Worm (Caenorhabditis elegans) whole organism, L4 larva: Measurements from ENCODE around the gene srm-5.

Experiments used
- F10B5.3 ChIP-seq: sonication (generic microtip); optimal IDR thresholded peaks from 2 replicates; lab custom pipeline; 2016; ENCODE audit warnings: mild to moderate bottlenecking, missing genetic modification characterization, missing compliant biosample characterization
- F26F4.8 ChIP-seq: fragments of 200-800 bp; sonication (Bioruptor generic); conservative IDR thresholded peaks from 2 replicates; pipeline ENCODE4 v1.3.6; 2022; ENCODE audit warnings: missing genetic modification characterization, missing compliant biosample characterization
- F37D6.2 ChIP-seq: sonication (generic microtip); optimal IDR thresholded peaks from 2 replicates; lab custom pipeline; 2016; ENCODE audit warnings: mild to moderate bottlenecking, missing genetic modification characterization, missing compliant biosample characterization
- T26A8.4 ChIP-seq: fragments of 200-800 bp; sonication (Bioruptor generic); IDR thresholded peaks from 2 replicates; pipeline ENCODE4 v1.3.6; 2022; ENCODE audit warnings: missing genetic modification characterization, missing compliant biosample characterization
- Y105C5A.15 ChIP-seq: fragments of 200-800 bp; sonication (Bioruptor generic); IDR thresholded peaks from 2 replicates; pipeline ENCODE4 v1.3.6; 2022; ENCODE audit warnings: missing genetic modification characterization, missing compliant biosample characterization
- Y75B8A.6 ChIP-seq: fragments of 200-800 bp; sonication (Bioruptor generic); IDR thresholded peaks from 2 replicates; pipeline ENCODE4 v1.3.6; 2022; ENCODE audit warnings: missing genetic modification reagents, missing genetic modification characterization, missing compliant biosample characterization
- aha-1 ChIP-seq: fragments of 150-350 bp; peaks from one replicate; lab custom pipeline; 2014; ENCODE audit warnings: missing biosample characterization, missing genetic modification characterization
- ama-1 ChIP-seq: fragments of 150-350 bp; optimal IDR thresholded peaks from 2 replicates; lab custom pipeline; 2014; ENCODE audit warnings: inconsistent platforms, mixed read lengths
- arid-1 ChIP-seq: fragments of 200-800 bp; sonication (Bioruptor generic); conservative IDR thresholded peaks from 2 replicates; pipeline ENCODE4 v1.3.6; 2022; ENCODE audit warnings: missing genetic modification reagents, missing genetic modification characterization, missing compliant biosample characterization
- attf-4 ChIP-seq: sonication (generic microtip); optimal IDR thresholded peaks from 3 replicates; lab custom pipeline; 2017; ENCODE audit warnings: missing biosample characterization, missing genetic modification characterization
- ceh-32 ChIP-seq: sonication (generic microtip); optimal IDR thresholded peaks from 2 replicates; lab custom pipeline; 2016; ENCODE audit warnings: mild to moderate bottlenecking, missing genetic modification characterization, missing compliant biosample characterization; ENCODE audit not compliant: poor library complexity
- ctbp-1 ChIP-seq: fragments of 200-800 bp; sonication (Bioruptor generic); IDR thresholded peaks from 2 replicates; pipeline ENCODE4 v1.3.6; 2022; ENCODE audit warnings: missing genetic modification reagents, missing genetic modification characterization, missing compliant biosample characterization
- daf-16 ChIP-seq, 3 experiments: sonication (generic microtip); optimal IDR thresholded peaks; 2 replicates each; lab custom pipeline; 2016 to 2017; ENCODE audit warnings: missing genetic modification characterization in 3 of 3, missing genetic modification reagents in 3 of 3, mild to moderate bottlenecking in 2 of 3, missing compliant biosample characterization in 2 of 3, missing biosample characterization in 1 of 3, moderate library complexity in 1 of 3
- daf-8 ChIP-seq: fragments of 200-800 bp; sonication (Bioruptor generic); IDR thresholded peaks from 2 replicates; pipeline ENCODE4 v1.3.6; 2022; ENCODE audit warnings: missing genetic modification characterization, missing compliant biosample characterization
- dmd-8 ChIP-seq: fragments of 200-800 bp; sonication (Bioruptor generic); IDR thresholded peaks from 2 replicates; pipeline ENCODE4 v1.3.6; 2022; ENCODE audit warnings: missing genetic modification characterization, missing compliant biosample characterization
- dpl-1 ChIP-seq: fragments of 150-350 bp; optimal IDR thresholded peaks from 2 replicates; lab custom pipeline; 2014; ENCODE audit warnings: missing biosample characterization, missing genetic modification reagents, missing genetic modification characterization
- duxl-1 ChIP-seq: sonication (generic microtip); optimal IDR thresholded peaks from 2 replicates; lab custom pipeline; 2016; ENCODE audit warnings: mild to moderate bottlenecking, missing genetic modification characterization, moderate library complexity, missing compliant biosample characterization; ENCODE audit not compliant: poor library complexity
- egl-43 ChIP-seq: fragments of 200-800 bp; sonication (Bioruptor generic); IDR thresholded peaks from 2 replicates; pipeline ENCODE4 v1.3.6; 2022; ENCODE audit warnings: missing genetic modification reagents, missing genetic modification characterization, missing compliant biosample characterization
- hlh-11 ChIP-seq: fragments of 200-800 bp; sonication (Bioruptor generic); optimal IDR thresholded peaks from 2 replicates; lab custom pipeline; 2018; ENCODE audit warnings: mild to moderate bottlenecking, missing genetic modification characterization, missing compliant biosample characterization
- hmg-1.1 ChIP-seq: fragments of 200-800 bp; sonication (Bioruptor generic); IDR thresholded peaks from 2 replicates; pipeline ENCODE4 v1.3.6; 2022; ENCODE audit warnings: missing genetic modification reagents, missing genetic modification characterization, missing compliant biosample characterization
- lin-13 ChIP-seq: fragments of 150-350 bp; optimal IDR thresholded peaks from 2 replicates; lab custom pipeline; 2014; ENCODE audit warnings: missing biosample characterization, missing genetic modification reagents, missing genetic modification characterization
- lin-15B ChIP-seq: fragments of 150-350 bp; sonication (generic microtip); optimal IDR thresholded peaks from 3 replicates; lab custom pipeline; 2014; ENCODE audit warnings: missing biosample characterization, missing genetic modification characterization
- lsy-2 ChIP-seq, 2 experiments: fragments of 150-350 bp in 1 of 2; sonication (generic microtip) in 1 of 2; optimal IDR thresholded peaks; 2 replicates each; lab custom pipeline; 2014 to 2017; ENCODE audit warnings: missing biosample characterization in 2 of 2, missing genetic modification characterization in 2 of 2
- madf-5 ChIP-seq, 2 experiments: fragments of 200-800 bp; sonication (Bioruptor generic); IDR thresholded peaks; 2 replicates each; pipeline ENCODE4 v1.3.6; 2022; ENCODE audit warnings: missing compliant biosample characterization in 2 of 2, missing genetic modification characterization in 2 of 2
- madf-9 ChIP-seq: fragments of 200-800 bp; sonication (Bioruptor generic); conservative IDR thresholded peaks from 2 replicates; pipeline ENCODE4 v1.3.6; 2022; ENCODE audit warnings: missing genetic modification reagents, missing genetic modification characterization, missing compliant biosample characterization
- mdt-29 ChIP-seq: fragments of 200-800 bp; sonication (Bioruptor generic); IDR thresholded peaks from 2 replicates; pipeline ENCODE4 v1.3.6; 2022; ENCODE audit warnings: missing genetic modification reagents, missing genetic modification characterization, missing compliant biosample characterization
- mxl-2 ChIP-seq: fragments of 200-800 bp; sonication (Bioruptor generic); conservative IDR thresholded peaks from 2 replicates; pipeline ENCODE4 v1.3.6; 2022; ENCODE audit warnings: missing genetic modification reagents, missing genetic modification characterization, missing compliant biosample characterization
- mxl-3 ChIP-seq: fragments of 200-800 bp; sonication (Bioruptor generic); optimal IDR thresholded peaks from 2 replicates; lab custom pipeline; 2018; ENCODE audit warnings: mild to moderate bottlenecking, missing genetic modification characterization, missing compliant biosample characterization
- nhr-25 ChIP-seq: sonication (generic microtip); optimal IDR thresholded peaks from 2 replicates; lab custom pipeline; 2017; ENCODE audit warnings: missing genetic modification characterization, mild to moderate bottlenecking, missing compliant biosample characterization, antibody characterized with exemption, moderate library complexity, borderline replicate concordance; ENCODE audit not compliant: insufficient read depth
- nhr-28 ChIP-seq: fragments of 150-350 bp; optimal IDR thresholded peaks from 2 replicates; lab custom pipeline; 2014; ENCODE audit warnings: missing biosample characterization, missing genetic modification characterization
- nhr-42 ChIP-seq: fragments of 200-800 bp; sonication (Bioruptor generic); IDR thresholded peaks from 2 replicates; pipeline ENCODE4 v1.3.6; 2022; ENCODE audit warnings: missing genetic modification characterization, missing compliant biosample characterization
- nhr-48 ChIP-seq: sonication (generic microtip); optimal IDR thresholded peaks from 2 replicates; lab custom pipeline; 2016; ENCODE audit warnings: mild to moderate bottlenecking, missing genetic modification characterization, missing compliant biosample characterization
- nhr-6 ChIP-seq: fragments of 150-350 bp; optimal IDR thresholded peaks from 2 replicates; lab custom pipeline; 2014; ENCODE audit warnings: missing biosample characterization, missing genetic modification characterization
- nhr-76 ChIP-seq: fragments of 150-350 bp; optimal IDR thresholded peaks from 2 replicates; lab custom pipeline; 2014; ENCODE audit warnings: missing biosample characterization, missing genetic modification characterization
- pha-4 ChIP-seq, 2 experiments: fragments of 150-350 bp in 1 of 2; fragments of 200-800 bp in 1 of 2; sonication (Bioruptor generic) in 1 of 2; IDR thresholded peaks in 1 of 2; optimal IDR thresholded peaks in 1 of 2; 2 replicates each; pipeline versions ENCODE4 v1.3.6 to Lab custom; 2014 to 2022; ENCODE audit warnings: missing genetic modification characterization in 2 of 2, missing genetic modification reagents in 2 of 2, missing biosample characterization in 1 of 2, missing compliant biosample characterization in 1 of 2
- php-3 ChIP-seq: fragments of 200-800 bp; sonication (Bioruptor generic); IDR thresholded peaks from 2 replicates; pipeline ENCODE4 v1.3.6; 2022; ENCODE audit warnings: missing genetic modification reagents, missing genetic modification characterization, missing compliant biosample characterization
- rbr-2 ChIP-seq: sonication (generic microtip); optimal IDR thresholded peaks from 2 replicates; lab custom pipeline; 2016; ENCODE audit warnings: missing genotype, missing genetic modification characterization, missing compliant biosample characterization
- saeg-2 ChIP-seq: fragments of 200-800 bp; sonication (Bioruptor generic); IDR thresholded peaks from 2 replicates; pipeline ENCODE4 v1.3.6; 2022; ENCODE audit warnings: missing genetic modification reagents, missing genetic modification characterization, missing compliant biosample characterization
- sdz-12 ChIP-seq: fragments of 200-800 bp; sonication (Bioruptor generic); optimal IDR thresholded peaks from 2 replicates; lab custom pipeline; 2018; ENCODE audit warnings: mild to moderate bottlenecking, missing genetic modification characterization, missing compliant biosample characterization
- set-16 ChIP-seq: fragments of 200-800 bp; sonication (Bioruptor generic); IDR thresholded peaks from 2 replicates; pipeline ENCODE4 v1.3.6; 2022; ENCODE audit warnings: missing genetic modification reagents, missing genetic modification characterization, missing compliant biosample characterization
- skn-1 ChIP-seq: fragments of 150-350 bp; optimal IDR thresholded peaks from 2 replicates; lab custom pipeline; 2014; ENCODE audit warnings: missing biosample characterization, missing genetic modification characterization
- snpc-1.2 ChIP-seq: fragments of 200-800 bp; sonication (Bioruptor generic); IDR thresholded peaks from 2 replicates; pipeline ENCODE4 v1.3.6; 2022; ENCODE audit warnings: missing genetic modification reagents, missing genetic modification characterization, missing compliant biosample characterization
- spr-1 ChIP-seq: sonication (generic microtip); optimal IDR thresholded peaks from 2 replicates; lab custom pipeline; 2016; ENCODE audit warnings: mild to moderate bottlenecking, missing genetic modification characterization, missing compliant biosample characterization
- spr-3 ChIP-seq: fragments of 200-800 bp; sonication (Bioruptor generic); optimal IDR thresholded peaks from 2 replicates; lab custom pipeline; 2018; ENCODE audit warnings: mild to moderate bottlenecking, missing genetic modification characterization, missing compliant biosample characterization
- unc-39 ChIP-seq: sonication (generic microtip); optimal IDR thresholded peaks from 2 replicates; lab custom pipeline; 2017; ENCODE audit warnings: missing biosample characterization, missing genetic modification characterization
- unc-62 ChIP-seq, 3 experiments: fragments of 150-350 bp in 1 of 3; sonication (generic microtip); optimal IDR thresholded peaks in 2 of 3; peaks in 1 of 3; 1 replicate in 1 of 3; 2 replicates in 2 of 3; lab custom pipeline; 2014 to 2017; ENCODE audit warnings: missing biosample characterization in 3 of 3, missing genetic modification characterization in 3 of 3, missing genetic modification reagents in 3 of 3, missing genotype in 1 of 3
- zip-2 ChIP-seq: fragments of 150-350 bp; optimal IDR thresholded peaks from 2 replicates; lab custom pipeline; 2014; ENCODE audit warnings: missing biosample characterization, missing genetic modification characterization

The srm-5 gene

ce11 chrV:14350498-14350897, 15.5 kb downstream of the srm-5 start (continued):
- peak; percentile 24 for TF ChIP-seq nhr-28
- TF ChIP-seq skn-1 (tag; lab: Kevin White, UChicago), result no peak
- no peak for TF ChIP-seq daf-16 (GFP tag; optimal IDR thresholded peaks at IDR 0.05; lab: Kevin White, UChicago)
- TF ChIP-seq daf-16 (tag; optimal IDR thresholded peaks at IDR 0.05; lab: Kevin White, UChicago), result peak; percentile 40
- TF ChIP-seq lin-13, result peak; percentile 26
- no peak for TF ChIP-seq dmd-8 (GFP tag; lab: Robert Waterston, UW)
- TF ChIP-seq madf-5 (GFP tag; IDR thresholded peaks at IDR 0.05; lab: Robert Waterston, UW), result no peak
- TF ChIP-seq egl-43 (GFP tag; lab: Robert Waterston, UW), result no peak

ce11 chrV:14350949-14351348, 15.9 kb downstream of the srm-5 start:
- TF ChIP-seq egl-43 (GFP tag; lab: Robert Waterston, UW) (peak; percentile 86), nhr-42 (GFP tag; lab: Robert Waterston, UW) (0 out of 2 replicates have a peak, but pooled peaks have one; percentile 51), madf-5 (GFP tag; IDR thresholded peaks at IDR 0.05; lab: Robert Waterston, UW) (no peak), Y105C5A.15 (no peak), mxl-2 (GFP tag; lab: Robert Waterston, UW) (no peak), attf-4 (tag; lab: Kevin White, UChicago) (no peak), pha-4 (GFP tag; IDR thresholded peaks at IDR 0.05; lab: Robert Waterston, UW) (peak; percentile 11; the same call in 1 of the 2 replicates), pha-4 (tag; optimal IDR thresholded peaks at IDR 0.05; lab: Kevin White, UChicago) (no peak), ctbp-1 (GFP tag; lab: Robert Waterston, UW) (peak; percentile 62; the same call in 1 of the 2 replicates), rbr-2 (peak; percentile 86), T26A8.4 (GFP tag; lab: Robert Waterston, UW) (peak; percentile 45; the same call in 1 of the 2 replicates), F10B5.3 (tag; lab: Kevin White, UChicago) (no peak), F26F4.8 (no peak), nhr-6 (tag; lab: Kevin White, UChicago) (peak; percentile 98), nhr-25 (tag; lab: Kevin White, UChicago) (peak; percentile 4), sdz-12 (GFP tag; lab: Kevin White, UChicago) (no peak), nhr-76 (tag; lab: Kevin White, UChicago) (no peak), nhr-48 (tag; lab: Kevin White, UChicago) (peak; percentile 46), spr-3 (GFP tag; lab: Kevin White, UChicago) (no peak), F37D6.2 (peak; percentile 22), hlh-11 (tag; lab: Kevin White, UChicago) (peak; percentile 90), aha-1 (tag; lab: Kevin White, UChicago) (peak; percentile 99), hmg-1.1 (GFP tag; lab: Robert Waterston, UW) (peak; percentile 91), zip-2 (no peak), lin-15B (no peak), set-16 (GFP tag; lab: Robert Waterston, UW) (peak; percentile 94), saeg-2 (GFP tag; lab: Robert Waterston, UW) (no peak), unc-62 (GFP tag; optimal IDR thresholded peaks at IDR 0.05 in 1 of 2; lab: Kevin White, UChicago) (no peak), unc-62 (tag; optimal IDR thresholded peaks at IDR 0.05; lab: Kevin White, UChicago) (no peak), lsy-2 (tag; optimal IDR thresholded peaks at IDR 0.05; lab: Kevin White, UChicago) (peak; percentile 67 to 81), snpc-1.2 (no peak), mxl-3 (GFP tag; lab: Kevin White, UChicago) (peak; percentile 96), ama-1 (lab: Kevin White, UChicago) (peak; percentile 18), mdt-29 (GFP tag; lab: Robert Waterston, UW) (peak; percentile 59; the same call in 1 of the 2 replicates), php-3 (GFP tag; lab: Robert Waterston, UW) (no peak), dpl-1 (peak; percentile 74), daf-16 (GFP tag; optimal IDR thresholded peaks at IDR 0.05; lab: Kevin White, UChicago) (no peak), daf-16 (tag; optimal IDR thresholded peaks at IDR 0.05; lab: Kevin White, UChicago) (peak; percentile 60), Y75B8A.6 (GFP tag; lab: Robert Waterston, UW) (no peak), daf-8 (GFP tag; lab: Robert Waterston, UW) (no peak), duxl-1 (tag; lab: Kevin White, UChicago) (peak; percentile 23), ceh-32 (tag; lab: Kevin White, UChicago) (no peak), madf-9 (GFP tag; lab: Robert Waterston, UW) (0 out of 2 replicates have a peak, but pooled peaks have one; percentile 38), spr-1 (tag; lab: Kevin White, UChicago) (peak; percentile 42), nhr-28 (peak; percentile 88), unc-39 (tag; lab: Kevin White, UChicago) (no peak), arid-1 (GFP tag; lab: Robert Waterston, UW) (0 out of 2 replicates have a peak, but pooled peaks have one; percentile 5)
